Fruit fly (Drosophila melanogaster) whole organism, embryonic: ENCODE data around the gene CG10031.

ENCODE experiments used
- Asciz ChIP-seq: fragments of 200-800 bp; sonication (Bioruptor generic); optimal IDR thresholded peaks from 2 replicates; lab custom pipeline; 2017; ENCODE audit warnings: missing biosample characterization, mild to moderate bottlenecking, missing genetic modification characterization, missing genetic modification reagents
- Awh ChIP-seq: fragments of 200-800 bp; sonication (Bioruptor generic); IDR thresholded peaks from 2 replicates; pipeline ENCODE4, ENCODE4 v1.3.6; 2022; ENCODE audit warnings: missing biosample characterization, missing genetic modification characterization
- BEAF-32 ChIP-seq: fragments of 200-800 bp; sonication (Bioruptor generic); optimal IDR thresholded peaks from 3 replicates; lab custom pipeline; 2017; ENCODE audit warnings: missing biosample characterization, missing genetic modification characterization, mild to moderate bottlenecking, moderate library complexity, missing genetic modification reagents
- CG10274 ChIP-seq: fragments of 200-800 bp; sonication (Bioruptor generic); optimal IDR thresholded peaks from 3 replicates; lab custom pipeline; 2017; ENCODE audit warnings: missing biosample characterization, mild to moderate bottlenecking, missing genetic modification characterization
- CG10321 ChIP-seq: fragments of 200-800 bp; sonication (Bioruptor generic); IDR thresholded peaks from 2 replicates; pipeline ENCODE4 v1.3.6; 2022; ENCODE audit warnings: missing biosample characterization, missing genetic modification characterization
- CG10565 ChIP-seq: fragments of 200-800 bp; sonication (Bioruptor generic); optimal IDR thresholded peaks from 3 replicates; lab custom pipeline; 2016; ENCODE audit warnings: missing biosample characterization, mild to moderate bottlenecking, missing genetic modification characterization
- CG10959 ChIP-seq: fragments of 200-800 bp; sonication (Bioruptor generic); IDR thresholded peaks from 2 replicates; pipeline ENCODE4 v1.3.6; 2022; ENCODE audit warnings: missing biosample characterization, missing genetic modification characterization
- CG12299 ChIP-seq: fragments of 200-800 bp; sonication (Bioruptor generic); optimal IDR thresholded peaks from 2 replicates; lab custom pipeline; 2018; ENCODE audit warnings: missing biosample characterization, mild to moderate bottlenecking, missing genetic modification characterization
- CG14965 ChIP-seq: fragments of 200-800 bp; sonication (Bioruptor generic); optimal IDR thresholded peaks from 2 replicates; lab custom pipeline; 2016; ENCODE audit warnings: missing biosample characterization, missing genetic modification characterization, borderline replicate concordance
- CG16863 ChIP-seq: fragments of 200-800 bp; sonication (Bioruptor generic); optimal IDR thresholded peaks from 3 replicates; lab custom pipeline; 2016; ENCODE audit warnings: missing biosample characterization, missing genetic modification characterization
- CG18599 ChIP-seq: fragments of 200-800 bp; sonication (Bioruptor generic); optimal IDR thresholded peaks from 3 replicates; lab custom pipeline; 2017; ENCODE audit warnings: missing biosample characterization, missing genetic modification characterization, mild to moderate bottlenecking, moderate library complexity, missing genetic modification reagents
- CG31365 ChIP-seq: fragments of 200-800 bp; sonication (Bioruptor generic); optimal IDR thresholded peaks from 2 replicates; lab custom pipeline; 2018; ENCODE audit warnings: missing biosample characterization, mild to moderate bottlenecking, missing genetic modification characterization
- CG31441 ChIP-seq: fragments of 200-800 bp; sonication (Bioruptor generic); IDR thresholded peaks from 2 replicates; pipeline ENCODE4 v1.3.6; 2022; ENCODE audit warnings: missing biosample characterization, missing genetic modification characterization
- CG32532 ChIP-seq: fragments of 200-800 bp; sonication (Bioruptor generic); IDR thresholded peaks from 2 replicates; pipeline ENCODE4 v1.3.6; 2022; ENCODE audit warnings: missing biosample characterization, missing genetic modification characterization
- CG3995 ChIP-seq: fragments of 200-800 bp; sonication (Bioruptor generic); optimal IDR thresholded peaks from 3 replicates; lab custom pipeline; 2016; ENCODE audit warnings: missing biosample characterization, missing genetic modification characterization
- CG43689 ChIP-seq: fragments of 200-800 bp; sonication (Bioruptor generic); IDR thresholded peaks from 2 replicates; pipeline ENCODE4 v1.3.6; 2022; ENCODE audit warnings: missing biosample characterization, missing genetic modification characterization
- CG6654 ChIP-seq: fragments of 200-800 bp; sonication (Bioruptor generic); optimal IDR thresholded peaks from 2 replicates; lab custom pipeline; 2017; ENCODE audit warnings: missing biosample characterization, mild to moderate bottlenecking, missing genetic modification characterization
- CG6813 ChIP-seq: fragments of 200-800 bp; sonication (Bioruptor generic); optimal IDR thresholded peaks from 2 replicates; lab custom pipeline; 2017; ENCODE audit warnings: missing biosample characterization, missing genetic modification characterization, mild to moderate bottlenecking, moderate library complexity, missing genetic modification reagents
- CG7271 ChIP-seq: fragments of 200-800 bp; sonication (Bioruptor generic); optimal IDR thresholded peaks from 2 replicates; lab custom pipeline; 2018; ENCODE audit warnings: missing biosample characterization, mild to moderate bottlenecking, missing genetic modification characterization, moderate library complexity
- CG7963 ChIP-seq: fragments of 200-800 bp; sonication (Bioruptor generic); IDR thresholded peaks from 3 replicates; pipeline ENCODE4 v1.3.6; 2022; ENCODE audit warnings: missing biosample characterization, missing genetic modification characterization; ENCODE audit not compliant: partially characterized antibody
- CG8388 ChIP-seq: fragments of 200-800 bp; sonication (Bioruptor generic); optimal IDR thresholded peaks from 2 replicates; lab custom pipeline; 2019; ENCODE audit warnings: missing biosample characterization, mild to moderate bottlenecking, missing genetic modification characterization, moderate library complexity
- CG9797 ChIP-seq: fragments of 200-800 bp; sonication (Bioruptor generic); optimal IDR thresholded peaks from 3 replicates; lab custom pipeline; 2018; ENCODE audit warnings: missing biosample characterization, mild to moderate bottlenecking, missing genetic modification characterization
- Camta ChIP-seq: fragments of 200-800 bp; sonication (Bioruptor generic); optimal IDR thresholded peaks from 2 replicates; lab custom pipeline; 2016; ENCODE audit warnings: missing biosample characterization, missing genetic modification characterization
- CkIIα-i1 ChIP-seq: fragments of 200-800 bp; sonication (Bioruptor generic); IDR thresholded peaks from 2 replicates; pipeline ENCODE4 v1.3.6; 2022; ENCODE audit warnings: missing biosample characterization, missing genetic modification characterization
- CoRest ChIP-seq: fragments of 200-800 bp; sonication (Bioruptor generic); optimal IDR thresholded peaks from 3 replicates; lab custom pipeline; 2018; ENCODE audit warnings: missing biosample characterization, mild to moderate bottlenecking, missing genetic modification characterization, moderate library complexity
- Doc3 ChIP-seq: fragments of 200-800 bp; sonication (Bioruptor generic); IDR thresholded peaks from 3 replicates; pipeline ENCODE4 v1.3.6; 2022; ENCODE audit warnings: missing biosample characterization, missing genetic modification characterization; ENCODE audit not compliant: partially characterized antibody
- Fer1 ChIP-seq: fragments of 200-800 bp; sonication (Bioruptor generic); optimal IDR thresholded peaks from 2 replicates; lab custom pipeline; 2017; ENCODE audit warnings: missing biosample characterization, mild to moderate bottlenecking, missing genetic modification characterization
- Gug ChIP-seq: fragments of 200-800 bp; sonication (Bioruptor generic); IDR thresholded peaks from 4 replicates; pipeline ENCODE4 v1.3.6; 2022; ENCODE audit warnings: missing biosample characterization, missing genetic modification characterization
- HHEX ChIP-seq: fragments of 200-800 bp; sonication (Bioruptor generic); optimal IDR thresholded peaks from 3 replicates; lab custom pipeline; 2017; ENCODE audit warnings: missing biosample characterization, mild to moderate bottlenecking, missing genetic modification characterization, missing genetic modification reagents
- Kr ChIP-seq: fragments of 200-800 bp; sonication (Bioruptor generic); optimal IDR thresholded peaks from 2 replicates; lab custom pipeline; 2017; ENCODE audit warnings: missing biosample characterization, mild to moderate bottlenecking, missing genetic modification characterization
- NfI ChIP-seq: fragments of 200-800 bp; sonication (Bioruptor generic); optimal IDR thresholded peaks from 3 replicates; lab custom pipeline; 2018; ENCODE audit warnings: missing biosample characterization, mild to moderate bottlenecking, missing genetic modification characterization, moderate library complexity
- Rfx ChIP-seq: fragments of 200-800 bp; sonication (Bioruptor generic); IDR thresholded peaks from 2 replicates; pipeline ENCODE4 v1.3.6; 2022; ENCODE audit warnings: missing biosample characterization, missing genetic modification characterization
- Xbp1 ChIP-seq: fragments of 200-800 bp; sonication (Bioruptor generic); optimal IDR thresholded peaks from 3 replicates; lab custom pipeline; 2016; ENCODE audit warnings: missing biosample characterization, mild to moderate bottlenecking, missing genetic modification characterization
- ash1 ChIP-seq: fragments of 200-800 bp; sonication (Bioruptor generic); optimal IDR thresholded peaks from 2 replicates; lab custom pipeline; 2018; ENCODE audit warnings: missing biosample characterization, mild to moderate bottlenecking, missing genetic modification characterization
- dimm ChIP-seq: fragments of 200-800 bp; sonication (Bioruptor generic); IDR thresholded peaks from 2 replicates; pipeline ENCODE4 v1.3.6; 2022; ENCODE audit warnings: missing biosample characterization, missing genetic modification characterization
- fu2 ChIP-seq: fragments of 200-800 bp; sonication (Bioruptor generic); optimal IDR thresholded peaks from 2 replicates; lab custom pipeline; 2016; ENCODE audit warnings: missing biosample characterization, missing genetic modification characterization
- ham ChIP-seq: fragments of 200-800 bp; sonication (Bioruptor generic); IDR thresholded peaks from 2 replicates; pipeline ENCODE4 v1.3.6; 2022; ENCODE audit warnings: missing biosample characterization, missing genetic modification characterization
- hb ChIP-seq: fragments of 200-800 bp; sonication (Bioruptor generic); IDR thresholded peaks from 3 replicates; pipeline ENCODE4 v1.3.6; 2022; ENCODE audit warnings: missing biosample characterization, missing genetic modification characterization; ENCODE audit not compliant: partially characterized antibody
- jumu ChIP-seq: fragments of 200-800 bp; sonication (Bioruptor generic); optimal IDR thresholded peaks from 3 replicates; lab custom pipeline; 2016; ENCODE audit warnings: missing biosample characterization, missing genetic modification characterization
- ken ChIP-seq: fragments of 200-800 bp; sonication (Bioruptor generic); IDR thresholded peaks from 3 replicates; pipeline ENCODE4 v1.3.6; 2022; ENCODE audit warnings: missing biosample characterization, missing genetic modification characterization
- pan ChIP-seq, 4 experiments: fragments of >200 bp in 3 of 4; fragments of 200-800 bp in 1 of 4; sonication (Bioruptor generic) in 1 of 4; optimal IDR thresholded peaks in 3 of 4; IDR thresholded peaks in 1 of 4; 2 replicates each; pipeline versions ENCODE4 v1.3.6 to Lab custom; 2017 to 2022; ENCODE audit warnings: missing biosample characterization in 2 of 4, missing genetic modification characterization in 2 of 4, mixed read lengths in 1 of 4
- peb ChIP-seq: fragments of 200-800 bp; sonication (Bioruptor generic); IDR thresholded peaks from 2 replicates; pipeline ENCODE4 v1.3.6; 2022; ENCODE audit warnings: missing biosample characterization, missing genetic modification characterization
- pfk ChIP-seq: fragments of 200-800 bp; sonication (Bioruptor generic); optimal IDR thresholded peaks from 2 replicates; lab custom pipeline; 2018; ENCODE audit warnings: missing biosample characterization, mild to moderate bottlenecking, missing genetic modification characterization, moderate library complexity
- pros ChIP-seq: fragments of 200-800 bp; sonication (Bioruptor generic); optimal IDR thresholded peaks from 3 replicates; lab custom pipeline; 2019; ENCODE audit warnings: missing biosample characterization, mild to moderate bottlenecking, missing genetic modification characterization, moderate library complexity
- pum ChIP-seq: fragments of 200-800 bp; sonication (Bioruptor generic); optimal IDR thresholded peaks from 2 replicates; lab custom pipeline; 2016; ENCODE audit warnings: missing biosample characterization, missing genetic modification characterization
- pzg ChIP-seq: fragments of 200-800 bp; sonication (Bioruptor generic); optimal IDR thresholded peaks from 3 replicates; lab custom pipeline; 2018; ENCODE audit warnings: missing biosample characterization, mild to moderate bottlenecking, missing genetic modification characterization, moderate library complexity
- ro ChIP-seq: fragments of 200-800 bp; sonication (Bioruptor generic); IDR thresholded peaks from 2 replicates; pipeline ENCODE4 v1.3.6; 2022; ENCODE audit warnings: missing biosample characterization, missing genetic modification characterization
- tna ChIP-seq: fragments of 200-800 bp; sonication (Bioruptor generic); IDR thresholded peaks from 2 replicates; pipeline ENCODE4 v1.3.6; 2022; ENCODE audit warnings: missing biosample characterization, missing genetic modification characterization; ENCODE audit not compliant: partially characterized antibody
- yki ChIP-seq: fragments of >200 bp; optimal IDR thresholded peaks from 3 replicates; lab custom pipeline; 2018
- zfh2 ChIP-seq: fragments of 200-800 bp; sonication (Bioruptor generic); optimal IDR thresholded peaks from 2 replicates; lab custom pipeline; 2016; ENCODE audit warnings: missing biosample characterization, missing genetic modification characterization

CG10031 gene

DNA sequence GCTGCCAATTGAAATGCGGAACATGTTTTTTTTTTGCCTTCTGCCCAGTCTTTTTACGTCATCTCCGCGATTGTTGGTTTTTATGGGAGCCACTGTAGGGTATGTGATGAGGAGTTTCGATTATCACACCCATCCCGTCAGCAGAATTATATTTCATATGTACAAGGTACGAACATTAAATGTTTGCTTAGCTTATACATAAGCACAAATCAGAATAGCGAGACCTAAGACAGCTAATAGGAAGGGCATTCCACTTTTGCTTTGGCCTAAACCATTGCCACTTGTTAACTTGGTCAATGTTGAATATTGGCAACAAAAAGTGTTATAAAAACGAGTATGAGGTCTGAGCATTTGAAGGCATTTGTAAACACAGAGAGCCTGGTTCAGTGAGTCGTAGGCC, 4.4 kb upstream of the CG10031 start, which contains the start of gene CG2816 (continued):
- TF ChIP-seq CG10959 (GFP tag; lab: Robert Waterston, UW): no peak
- TF ChIP-seq HHEX: peak; percentile 35
- no peak for TF ChIP-seq Asciz
- TF ChIP-seq ken (GFP tag; lab: Robert Waterston, UW): peak; percentile 39; the same call in 1 of the 3 replicates
- peak; percentile 54; the same call in 2 of the 4 replicates for TF ChIP-seq Gug
- TF ChIP-seq CG7271 (tag; lab: Kevin White, UChicago): no peak
- TF ChIP-seq dimm (GFP tag; lab: Robert Waterston, UW): no peak
- no peak for TF ChIP-seq ash1
- TF ChIP-seq CG3995: peak; percentile 28
- TF ChIP-seq CG43689 (GFP tag; lab: Robert Waterston, UW): peak; percentile 60
- no peak for TF ChIP-seq pan (optimal IDR thresholded peaks at IDR 0.05; lab: Kevin White, UChicago)
- TF ChIP-seq pan (GFP tag; optimal IDR thresholded peaks at IDR 0.05 in 1 of 2, IDR thresholded peaks at IDR 0.05 in 1 of 2): peak in 1 of 2 experiments; percentile 60
- no peak for TF ChIP-seq Awh
- TF ChIP-seq CG7963 (GFP tag; lab: Robert Waterston, UW): no peak
- TF ChIP-seq CG31365 (tag; lab: Kevin White, UChicago): no peak
- peak; percentile 50 for TF ChIP-seq CG16863
- peak; percentile 23 for TF ChIP-seq pum (GFP tag; lab: Kevin White, UChicago)
- no peak for TF ChIP-seq peb (GFP tag; lab: Robert Waterston, UW)
- TF ChIP-seq CG10565 (GFP tag; lab: Kevin White, UChicago): no peak
- TF ChIP-seq Kr (GFP tag; lab: Kevin White, UChicago): no peak
- no peak for TF ChIP-seq CG8388 (GFP tag; lab: Kevin White, UChicago)
- TF ChIP-seq CG32532: peak; percentile 70
- TF ChIP-seq CG12299 (tag; lab: Kevin White, UChicago): peak; percentile 63
- TF ChIP-seq ro (GFP tag; lab: Robert Waterston, UW): no peak
- TF ChIP-seq CG10274 (GFP tag; lab: Kevin White, UChicago): peak; percentile 88
- TF ChIP-seq Xbp1: peak; percentile 27
- TF ChIP-seq CG6813 (GFP tag; lab: Kevin White, UChicago): no peak
- peak; percentile 78 for TF ChIP-seq NfI (GFP tag; lab: Kevin White, UChicago)
- TF ChIP-seq Fer1 (GFP tag; lab: Kevin White, UChicago): peak; percentile 9
- TF ChIP-seq Rfx (GFP tag; lab: Robert Waterston, UW): peak; percentile 98
- TF ChIP-seq yki (lab: Kevin White, UChicago): no peak
- TF ChIP-seq jumu (GFP tag; lab: Kevin White, UChicago): peak; percentile 54
- peak; percentile 93 for TF ChIP-seq zfh2 (GFP tag; lab: Kevin White, UChicago)
- TF ChIP-seq tna (GFP tag; lab: Robert Waterston, UW): no peak
- no peak for TF ChIP-seq pros (GFP tag; lab: Kevin White, UChicago)
- 0 out of 2 replicates have a peak, but pooled peaks have one; percentile 13 for TF ChIP-seq CG10321 (GFP tag; lab: Robert Waterston, UW)
- peak; percentile 70 for TF ChIP-seq Camta
- TF ChIP-seq BEAF-32 (GFP tag; lab: Kevin White, UChicago): no peak
- no peak for TF ChIP-seq hb (GFP tag; lab: Robert Waterston, UW)
- peak; percentile 49 for TF ChIP-seq CoRest
- TF ChIP-seq CkIIα-i1 (GFP tag; lab: Robert Waterston, UW): no peak
- TF ChIP-seq Doc3 (GFP tag; lab: Robert Waterston, UW): no peak
- TF ChIP-seq CG14965 (GFP tag; lab: Kevin White, UChicago): no peak
- TF ChIP-seq fu2 (GFP tag; lab: Kevin White, UChicago): peak; percentile 88
- TF ChIP-seq CG18599 (GFP tag; lab: Kevin White, UChicago): peak; percentile 61
- TF ChIP-seq pfk (GFP tag; lab: Kevin White, UChicago): no peak
- no peak for TF ChIP-seq CG9797 (GFP tag; lab: Kevin White, UChicago)
- TF ChIP-seq CG31441 (GFP tag; lab: Robert Waterston, UW): no peak
- no peak for TF ChIP-seq pzg (GFP tag; lab: Kevin White, UChicago)
- peak; percentile 23; the same call in 1 of the 2 replicates for TF ChIP-seq ham
- no peak for TF ChIP-seq CG6654 (GFP tag; lab: Kevin White, UChicago)
